Fruit fly (Drosophila melanogaster) whole organism: ENCODE results near the gene Cpr76Bb.
"Not testable (repeated sequence)": the region's sequence is repeated elsewhere in the genome, so short reads cannot be mapped to it uniquely, and the experiment has no call there.

Experiments used
- CG8478 ChIP-seq: fragments of >200 bp; optimal IDR thresholded peaks from 2 replicates; lab custom pipeline; 2018; ENCODE audit warnings: inconsistent platforms
- Dll ChIP-seq: fragments of >200 bp; optimal IDR thresholded peaks from 2 replicates; lab custom pipeline; 2017
- EcR ChIP-seq, 2 experiments: fragments of >200 bp; optimal IDR thresholded peaks; 2 replicates each; lab custom pipeline; 2017; ENCODE audit warnings: missing biosample characterization in 2 of 2, missing genetic modification characterization in 2 of 2, missing genetic modification reagents in 2 of 2
- pan ChIP-seq: fragments of >200 bp; optimal IDR thresholded peaks from 2 replicates; lab custom pipeline; 2017
- psq ChIP-seq: fragments of >200 bp; optimal IDR thresholded peaks from 2 replicates; lab custom pipeline; 2017
- usp ChIP-seq: fragments of >200 bp; optimal IDR thresholded peaks from 2 replicates; lab custom pipeline; 2017; ENCODE audit warnings: missing biosample characterization, missing genetic modification characterization, mixed read lengths

Cpr76Bb gene

DNA sequence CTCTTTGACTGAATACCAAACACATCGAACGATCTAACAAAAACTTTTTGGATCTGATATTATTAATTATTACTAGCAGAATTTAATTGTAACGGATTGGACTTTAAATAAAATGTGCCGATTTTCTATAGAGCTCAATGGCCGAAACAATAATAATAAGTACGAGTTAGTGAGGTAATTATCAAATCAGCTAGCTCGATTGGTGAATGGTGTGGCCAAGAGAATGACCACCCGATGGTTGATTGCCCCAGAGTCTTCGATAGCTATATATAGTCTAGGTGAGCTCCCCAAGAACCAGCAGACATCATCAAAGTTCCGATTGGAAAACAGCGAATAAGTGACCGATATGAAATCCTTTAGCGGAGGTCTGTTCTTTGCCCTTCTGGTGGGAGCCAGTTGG, at the start of gene Cpr76Bb:
TSS of gene Cpr76Bb (plus strand) at position 301 of the 400 bp plus-strand sequence.
- TF ChIP-seq Dll (lab: Kevin White, UChicago) (no peak), usp (GFP tag; lab: Kevin White, UChicago) (no peak), EcR (GFP tag; optimal IDR thresholded peaks at IDR 0.05; lab: Kevin White, UChicago) (no peak), psq (no peak), CG8478 (no peak), pan (lab: Kevin White, UChicago) (no peak)

DNA sequence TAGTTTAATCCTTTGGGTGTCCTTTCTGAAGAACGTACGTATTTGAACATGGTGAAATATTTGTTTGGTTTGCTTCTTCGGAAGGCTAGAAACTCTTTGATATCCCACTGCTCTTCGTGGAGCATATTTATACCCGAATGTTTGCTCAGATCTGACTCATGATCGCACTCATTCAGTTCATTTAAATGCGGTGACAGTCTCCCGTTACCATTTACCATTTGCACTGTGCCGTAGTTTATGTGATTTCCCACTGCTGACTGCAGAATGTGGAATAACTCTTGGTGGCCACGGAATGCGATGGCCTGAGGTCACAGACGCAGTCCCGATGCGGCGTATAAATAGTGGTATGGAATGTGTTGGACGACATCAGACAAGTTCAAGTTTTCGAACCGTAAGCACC, 47.3 kb upstream of the Cpr76Bb start, which contains the start of the genes 825-Oak and CG12519:
TSS of gene 825-Oak (minus strand) at position 101 of the 400 bp plus-strand sequence.
TSS of gene CG12519 (plus strand) at position 364 of the 400 bp plus-strand sequence.
- TF ChIP-seq EcR (GFP tag; optimal IDR thresholded peaks at IDR 0.05; lab: Kevin White, UChicago); pan (lab: Kevin White, UChicago); Dll (lab: Kevin White, UChicago): not testable (repeated sequence)

DNA sequence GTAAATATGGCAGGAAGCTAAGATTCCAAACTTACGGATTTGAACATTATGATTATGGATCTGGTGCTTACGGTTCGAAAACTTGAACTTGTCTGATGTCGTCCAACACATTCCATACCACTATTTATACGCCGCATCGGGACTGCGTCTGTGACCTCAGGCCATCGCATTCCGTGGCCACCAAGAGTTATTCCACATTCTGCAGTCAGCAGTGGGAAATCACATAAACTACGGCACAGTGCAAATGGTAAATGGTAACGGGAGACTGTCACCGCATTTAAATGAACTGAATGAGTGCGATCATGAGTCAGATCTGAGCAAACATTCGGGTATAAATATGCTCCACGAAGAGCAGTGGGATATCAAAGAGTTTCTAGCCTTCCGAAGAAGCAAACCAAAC, 44.0 kb upstream of the Cpr76Bb start, which contains the start of the genes CG18294 and CG32213:
TSS of gene CG18294 (minus strand) at position 101 of the 400 bp plus-strand sequence.
TSS of gene CG32213 (plus strand) at position 362 of the 400 bp plus-strand sequence.
- not testable (repeated sequence) for TF ChIP-seq EcR (GFP tag; optimal IDR thresholded peaks at IDR 0.05; lab: Kevin White, UChicago); psq; CG8478

DNA sequence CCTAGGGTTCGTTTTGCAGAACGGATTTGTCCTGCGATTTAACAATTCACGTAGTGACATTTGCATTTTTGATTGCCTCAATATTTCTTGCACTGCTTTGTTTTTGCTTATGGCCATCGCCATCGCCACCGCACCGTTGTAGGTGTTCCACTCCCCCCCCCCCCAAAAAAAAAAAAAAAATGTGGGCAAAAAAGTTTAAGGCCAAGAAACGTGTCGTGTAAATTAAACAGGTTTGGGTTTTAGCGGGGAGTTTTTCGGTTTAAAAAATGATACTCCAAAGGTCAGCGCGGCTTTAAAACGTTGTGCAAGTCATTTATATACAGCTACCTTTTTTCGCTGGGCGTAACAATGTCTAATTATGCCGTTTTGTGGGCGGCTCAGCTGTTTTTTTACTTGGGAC, 38.2 kb upstream of the Cpr76Bb start:
- TF ChIP-seq CG8478 (no peak), usp (GFP tag; lab: Kevin White, UChicago) (no peak), psq (no peak), pan (lab: Kevin White, UChicago) (no peak), EcR (GFP tag; optimal IDR thresholded peaks at IDR 0.05; lab: Kevin White, UChicago) (no peak), Dll (lab: Kevin White, UChicago) (no peak)

DNA sequence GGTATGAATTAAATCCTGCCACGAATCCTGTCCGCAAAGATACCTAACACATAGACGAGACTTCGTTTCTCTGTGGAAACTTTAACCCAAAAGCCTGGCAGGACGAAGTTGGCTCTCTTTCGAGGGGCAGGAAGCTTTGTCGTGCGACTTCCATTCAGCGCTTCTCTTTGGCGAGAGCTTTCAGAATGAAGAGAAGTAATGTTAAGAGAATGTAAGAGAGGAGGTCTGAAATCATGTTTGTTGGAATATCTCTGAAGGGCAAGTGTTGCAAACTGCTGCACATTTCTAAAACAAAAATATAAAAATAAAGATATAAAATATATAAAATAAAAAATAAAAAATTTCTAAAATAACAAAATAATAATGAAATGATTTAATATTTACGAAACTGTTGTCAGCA, 37.4 kb upstream of the Cpr76Bb start:
- TF ChIP-seq Dll (lab: Kevin White, UChicago) = no peak
- TF ChIP-seq EcR (GFP tag; optimal IDR thresholded peaks at IDR 0.05; lab: Kevin White, UChicago) = no peak
- no peak for TF ChIP-seq CG8478
- TF ChIP-seq usp (GFP tag; lab: Kevin White, UChicago) = no peak

DNA sequence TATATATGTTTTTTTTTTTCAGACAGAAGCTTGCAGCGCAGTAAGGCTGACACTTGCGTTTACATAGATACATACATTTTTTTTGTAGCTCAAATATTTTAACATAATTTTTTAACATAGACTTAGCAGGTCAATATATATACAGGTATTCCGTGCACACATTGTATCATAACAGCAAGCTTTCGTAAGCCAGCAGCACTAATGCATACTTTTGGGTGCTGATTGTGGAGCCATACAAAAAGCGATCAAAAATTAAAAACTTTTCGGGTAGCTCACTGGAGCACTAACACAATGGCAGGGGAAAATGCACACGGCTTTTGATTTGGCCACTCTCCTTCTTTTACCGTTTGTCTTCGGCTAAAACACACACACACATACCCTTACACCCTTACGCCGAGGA, 36.4 kb upstream of the Cpr76Bb start:
- TF ChIP-seq pan (lab: Kevin White, UChicago) (no peak), CG8478 (no peak), usp (GFP tag; lab: Kevin White, UChicago) (no peak), EcR (GFP tag; optimal IDR thresholded peaks at IDR 0.05; lab: Kevin White, UChicago) (no peak), Dll (lab: Kevin White, UChicago) (no peak), psq (no peak)

- TF ChIP-seq EcR (GFP tag; optimal IDR thresholded peaks at IDR 0.05; lab: Kevin White, UChicago) = no peak
- TF ChIP-seq psq = no peak
- TF ChIP-seq usp (GFP tag; lab: Kevin White, UChicago) = no peak
- no peak for TF ChIP-seq CG8478
- TF ChIP-seq pan (lab: Kevin White, UChicago) = no peak
- no peak for TF ChIP-seq Dll (lab: Kevin White, UChicago)
Measured at dm6 chr3L:19486398-19486797, 33.1 kb upstream of the Cpr76Bb start, which contains the start of gene brv1. Gene brv1 (minus strand): TSS chr3L:19486498.

DNA sequence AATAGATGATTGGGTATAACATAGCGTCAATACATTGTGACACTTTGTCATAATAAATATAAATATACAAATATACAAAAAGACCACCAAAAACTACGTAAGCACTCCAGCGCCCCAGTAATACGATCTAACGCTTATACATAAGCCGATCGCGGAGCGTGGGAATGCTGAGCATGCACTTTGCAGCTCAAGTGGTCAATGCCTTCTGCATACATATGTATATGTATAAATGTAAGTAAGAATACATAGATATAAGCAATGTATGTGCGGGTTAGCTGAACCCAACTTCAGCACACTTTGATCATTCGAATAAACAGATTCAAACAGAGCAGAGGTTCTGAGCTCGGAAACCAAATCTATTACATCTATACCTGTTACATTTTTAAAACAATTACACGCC, 32.2 kb upstream of the Cpr76Bb start, which contains the start of gene CG32212:
TSS of gene CG32212 (plus strand) at position 301 of the 400 bp plus-strand sequence.
- not testable (repeated sequence) for TF ChIP-seq CG8478; Dll (lab: Kevin White, UChicago); usp (GFP tag; lab: Kevin White, UChicago)

DNA sequence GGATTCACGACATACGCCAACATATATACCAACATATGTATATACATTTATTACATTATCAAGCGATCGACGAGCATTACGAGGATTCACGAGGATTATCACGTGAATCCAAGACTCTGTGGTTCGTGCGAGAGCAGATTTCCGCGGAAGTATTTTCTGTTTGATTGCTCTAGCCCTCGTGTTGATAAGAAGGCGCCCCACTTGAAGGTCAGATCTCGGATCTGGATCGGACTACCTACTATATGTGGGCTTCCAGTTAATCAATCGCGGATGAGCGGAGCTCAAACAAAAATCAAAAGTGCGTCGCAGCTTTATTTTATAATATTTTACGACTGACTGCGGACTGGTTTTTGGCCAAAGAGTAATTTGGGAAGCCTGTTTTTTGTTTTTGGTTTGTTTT, 24.5 kb upstream of the Cpr76Bb start:
- TF ChIP-seq CG8478 (no peak), EcR (GFP tag; optimal IDR thresholded peaks at IDR 0.05; lab: Kevin White, UChicago) (no peak), usp (GFP tag; lab: Kevin White, UChicago) (no peak), psq (no peak)

DNA sequence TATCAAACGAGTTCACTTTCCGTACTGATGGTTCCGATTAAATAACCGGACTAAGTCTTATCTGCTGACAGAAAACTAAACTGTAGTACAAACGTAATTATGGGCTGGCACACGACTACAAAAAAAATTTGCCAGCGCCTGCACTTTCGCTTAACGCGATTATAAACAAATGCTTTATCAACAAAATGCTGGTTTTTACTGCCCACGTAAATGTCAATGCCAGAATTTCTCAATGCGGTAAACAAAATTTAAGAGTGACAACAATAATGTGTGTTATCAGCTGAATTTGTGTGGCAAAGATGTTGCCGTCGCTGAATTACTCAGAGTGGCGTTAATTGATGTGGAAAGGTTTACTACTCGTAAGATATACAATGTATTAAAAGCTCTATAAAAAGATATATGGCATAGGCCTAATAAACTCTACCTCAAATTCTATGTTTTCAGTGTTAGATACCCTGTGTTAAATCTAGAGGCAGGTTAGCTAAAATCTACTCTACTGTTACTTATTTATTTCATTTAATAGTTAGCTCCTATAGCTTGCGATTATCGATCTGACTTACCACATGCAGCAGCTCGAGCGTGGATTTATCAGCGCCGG, 23.4 kb upstream of the Cpr76Bb start:
- TF ChIP-seq Dll (lab: Kevin White, UChicago) (no peak), usp (GFP tag; lab: Kevin White, UChicago) (no peak)

DNA sequence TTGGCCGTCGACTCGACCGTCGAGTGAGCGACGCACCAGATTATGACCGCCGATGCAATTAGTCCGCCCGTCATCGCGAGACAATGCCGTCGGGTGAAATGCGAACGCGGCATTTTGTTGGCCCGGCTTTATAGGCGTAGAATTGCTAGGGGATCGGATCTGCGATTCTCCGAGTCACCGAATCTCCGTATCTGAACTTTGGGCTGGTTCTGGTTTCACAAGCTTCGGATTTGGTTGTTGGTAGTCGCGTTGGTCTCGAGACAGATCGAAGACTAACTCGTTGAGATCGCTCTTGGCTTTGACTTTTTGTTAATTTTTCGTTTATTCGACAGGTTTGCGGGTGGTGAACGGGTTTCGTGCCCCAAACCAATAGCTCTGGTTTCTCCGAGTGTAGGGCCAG, 22.8 kb upstream of the Cpr76Bb start:
- TF ChIP-seq EcR (GFP tag; optimal IDR thresholded peaks at IDR 0.05; lab: Kevin White, UChicago) = no peak
- TF ChIP-seq psq = no peak
- no peak for TF ChIP-seq Dll (lab: Kevin White, UChicago)
- no peak for TF ChIP-seq pan (lab: Kevin White, UChicago)
- no peak for TF ChIP-seq usp (GFP tag; lab: Kevin White, UChicago)

DNA sequence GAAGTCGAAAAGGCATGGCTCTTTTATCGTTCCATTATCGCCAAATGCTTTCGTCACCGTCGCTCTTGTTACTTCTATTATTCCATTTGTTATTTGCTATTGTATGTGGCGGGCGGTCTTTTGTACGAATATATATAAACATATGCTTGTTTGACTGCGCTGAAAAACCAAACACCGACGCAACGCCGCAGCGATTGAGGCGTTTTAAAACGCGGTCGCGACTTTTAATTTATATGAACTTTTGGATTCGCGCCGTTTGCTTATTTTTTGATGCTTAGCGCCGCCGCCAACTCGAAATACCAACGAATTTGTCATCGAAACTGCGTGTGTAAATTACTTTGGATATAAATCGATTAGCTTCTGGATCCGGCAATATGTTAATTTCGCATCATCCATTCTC, 22.3 kb upstream of the Cpr76Bb start:
- TF ChIP-seq Dll (lab: Kevin White, UChicago) (no peak), EcR (GFP tag; optimal IDR thresholded peaks at IDR 0.05; lab: Kevin White, UChicago) (no peak), pan (lab: Kevin White, UChicago) (no peak), psq (no peak), usp (GFP tag; lab: Kevin White, UChicago) (no peak), CG8478 (no peak)

dm6 chr3L:19497623-19498022, 21.8 kb upstream of the Cpr76Bb start, which contains the start of gene CG9449:
Gene CG9449 (minus strand): TSS chr3L:19497723.
- TF ChIP-seq EcR (GFP tag; optimal IDR thresholded peaks at IDR 0.05; lab: Kevin White, UChicago) (no peak), psq (no peak)
